Worm (Caenorhabditis elegans) whole organism, young adult: ENCODE results near the gene smut-1.
A peak's percentile ranks its signal among the peaks of the same experiment; 100 is the strongest.

Experiments
- B0261.1 ChIP-seq: sonication (generic microtip); optimal IDR thresholded peaks from 2 replicates; lab custom pipeline; 2016; ENCODE audit warnings: mild to moderate bottlenecking, missing genetic modification characterization, moderate library complexity, missing compliant biosample characterization
- D2030.7 ChIP-seq: fragments of 200-800 bp; sonication (Bioruptor generic); IDR thresholded peaks from 2 replicates; pipeline ENCODE4 v1.3.6; 2022; ENCODE audit warnings: missing genetic modification reagents, missing genetic modification characterization, missing compliant biosample characterization
- F23B12.7 ChIP-seq: sonication (generic microtip); optimal IDR thresholded peaks from 2 replicates; lab custom pipeline; 2017; ENCODE audit warnings: missing genetic modification characterization, mild to moderate bottlenecking, missing compliant biosample characterization, antibody characterized with exemption, moderate library complexity; ENCODE audit not compliant: insufficient read depth
- F33H1.4 ChIP-seq: fragments of 200-800 bp; sonication (Bioruptor generic); IDR thresholded peaks from 2 replicates; pipeline ENCODE4 v1.3.6; 2022; ENCODE audit warnings: missing genetic modification reagents, missing genetic modification characterization, missing compliant biosample characterization
- F37B4.10 ChIP-seq: fragments of 200-800 bp; sonication (Bioruptor generic); IDR thresholded peaks from 2 replicates; pipeline ENCODE4 v1.3.6; 2022; ENCODE audit warnings: missing genetic modification characterization, missing compliant biosample characterization
- T07F8.4 ChIP-seq: sonication (generic microtip); optimal IDR thresholded peaks from 2 replicates; lab custom pipeline; 2016; ENCODE audit warnings: mild to moderate bottlenecking, missing genetic modification characterization, moderate library complexity, missing compliant biosample characterization
- ZK185.1 ChIP-seq: sonication (generic microtip); optimal IDR thresholded peaks from 2 replicates; lab custom pipeline; 2016; ENCODE audit warnings: mild to moderate bottlenecking, missing genetic modification characterization, missing compliant biosample characterization; ENCODE audit not compliant: poor library complexity, severe bottlenecking
- athp-1 ChIP-seq: sonication (generic microtip); optimal IDR thresholded peaks from 2 replicates; lab custom pipeline; 2017; ENCODE audit warnings: mild to moderate bottlenecking, missing genetic modification characterization, missing compliant biosample characterization
- attf-5 ChIP-seq: fragments of 200-800 bp; sonication (Bioruptor generic); optimal IDR thresholded peaks from 2 replicates; lab custom pipeline; 2018; ENCODE audit warnings: mild to moderate bottlenecking, missing genetic modification characterization, missing compliant biosample characterization
- attf-6 ChIP-seq: fragments of 200-800 bp; sonication (Bioruptor generic); IDR thresholded peaks from 2 replicates; pipeline ENCODE4 v1.3.6; 2022; ENCODE audit warnings: missing genetic modification reagents, missing genetic modification characterization, missing compliant biosample characterization
- cebp-1 ChIP-seq, 2 experiments: fragments of 200-800 bp in 1 of 2; sonication (Bioruptor generic) in 1 of 2; sonication (generic microtip) in 1 of 2; IDR thresholded peaks in 1 of 2; optimal IDR thresholded peaks in 1 of 2; 2 replicates each; pipeline versions ENCODE4 v1.3.6 to Lab custom; 2017 to 2022; ENCODE audit warnings: missing compliant biosample characterization in 2 of 2, missing genetic modification characterization in 2 of 2, mild to moderate bottlenecking in 1 of 2, missing genetic modification reagents in 1 of 2, moderate library complexity in 1 of 2
- ceh-91 ChIP-seq: fragments of 200-800 bp; sonication (Bioruptor generic); IDR thresholded peaks from 2 replicates; pipeline ENCODE4 v1.3.6; 2022; ENCODE audit warnings: missing genetic modification reagents, missing genetic modification characterization, missing compliant biosample characterization
- chd-7 ChIP-seq: sonication (generic microtip); optimal IDR thresholded peaks from 2 replicates; lab custom pipeline; 2016; ENCODE audit warnings: mild to moderate bottlenecking, missing genetic modification characterization, moderate library complexity, missing compliant biosample characterization
- die-1 ChIP-seq: sonication (generic microtip); optimal IDR thresholded peaks from 2 replicates; lab custom pipeline; 2016; ENCODE audit warnings: missing genotype, mild to moderate bottlenecking, missing genetic modification characterization, missing compliant biosample characterization
- dox-1 ChIP-seq: fragments of 200-800 bp; sonication (Bioruptor generic); IDR thresholded peaks from 2 replicates; pipeline ENCODE4 v1.3.6; 2022; ENCODE audit warnings: missing genetic modification reagents, missing genetic modification characterization, missing compliant biosample characterization
- dpl-1 ChIP-seq: fragments of 150-350 bp; optimal IDR thresholded peaks from 2 replicates; lab custom pipeline; 2014; ENCODE audit warnings: missing biosample characterization, missing genetic modification reagents, missing genetic modification characterization
- efl-1 ChIP-seq: fragments of 150-350 bp; optimal IDR thresholded peaks from 2 replicates; lab custom pipeline; 2014; ENCODE audit warnings: missing biosample characterization, missing genetic modification reagents, missing genetic modification characterization
- hlh-12 ChIP-seq: sonication (generic microtip); optimal IDR thresholded peaks from 2 replicates; lab custom pipeline; 2016; ENCODE audit warnings: missing genetic modification characterization, missing compliant biosample characterization
- hrde-1 ChIP-seq: sonication (generic microtip); optimal IDR thresholded peaks from 2 replicates; lab custom pipeline; 2016; ENCODE audit warnings: missing genetic modification characterization, mild to moderate bottlenecking, missing compliant biosample characterization, moderate library complexity, missing genotype, missing genetic modification reagents, borderline replicate concordance
- lag-1 ChIP-seq: fragments of 200-800 bp; sonication (Bioruptor generic); IDR thresholded peaks from 2 replicates; pipeline ENCODE4 v1.3.6; 2022; ENCODE audit warnings: missing genetic modification reagents, missing genetic modification characterization, missing compliant biosample characterization
- let-526 ChIP-seq: fragments of 200-800 bp; sonication (Bioruptor generic); IDR thresholded peaks from 2 replicates; pipeline ENCODE4 v1.3.6; 2022; ENCODE audit warnings: missing genetic modification reagents, missing genetic modification characterization, missing compliant biosample characterization
- lin-35 ChIP-seq, 3 experiments: fragments of 150-350 bp in 2 of 3; sonication (generic microtip) in 1 of 3; optimal IDR thresholded peaks; 2 replicates each; lab custom pipeline; 2014 to 2018; ENCODE audit warnings: missing biosample characterization in 3 of 3, missing genetic modification characterization in 3 of 3, missing genetic modification reagents in 3 of 3
- lin-40 ChIP-seq: sonication (generic microtip); optimal IDR thresholded peaks from 2 replicates; lab custom pipeline; 2016; ENCODE audit warnings: missing genetic modification characterization, mild to moderate bottlenecking, missing compliant biosample characterization, missing genotype, missing genetic modification reagents
- lin-54 ChIP-seq: fragments of 200-800 bp; sonication (Bioruptor generic); optimal IDR thresholded peaks from 2 replicates; lab custom pipeline; 2018; ENCODE audit warnings: mild to moderate bottlenecking, missing genetic modification characterization, missing compliant biosample characterization
- lsl-1 ChIP-seq: fragments of 200-800 bp; sonication (Bioruptor generic); optimal IDR thresholded peaks from 2 replicates; lab custom pipeline; 2018; ENCODE audit warnings: mild to moderate bottlenecking, missing genetic modification characterization, moderate library complexity, missing compliant biosample characterization
- madf-6 ChIP-seq: fragments of 200-800 bp; sonication (Bioruptor generic); IDR thresholded peaks from 2 replicates; pipeline ENCODE4 v1.3.6; 2022; ENCODE audit warnings: missing genetic modification reagents, missing genetic modification characterization, missing compliant biosample characterization
- madf-8 ChIP-seq: fragments of 200-800 bp; sonication (Bioruptor generic); conservative IDR thresholded peaks from 2 replicates; pipeline ENCODE4 v1.3.6; 2022; ENCODE audit warnings: missing genetic modification reagents, missing genetic modification characterization, missing compliant biosample characterization
- mes-4 ChIP-seq: sonication (generic microtip); optimal IDR thresholded peaks from 2 replicates; lab custom pipeline; 2016; ENCODE audit warnings: missing genotype, missing genetic modification characterization, missing compliant biosample characterization
- mxl-1 ChIP-seq: sonication (generic microtip); optimal IDR thresholded peaks from 2 replicates; lab custom pipeline; 2016; ENCODE audit warnings: missing genetic modification characterization, missing compliant biosample characterization
- nfyb-1 ChIP-seq: fragments of 200-800 bp; sonication (Bioruptor generic); IDR thresholded peaks from 2 replicates; pipeline ENCODE4 v1.3.6; 2022; ENCODE audit warnings: missing genetic modification reagents, missing genetic modification characterization, missing compliant biosample characterization
- nhr-120 ChIP-seq: fragments of 200-800 bp; sonication (Bioruptor generic); IDR thresholded peaks from 2 replicates; pipeline ENCODE4 v1.3.6; 2022; ENCODE audit warnings: missing genetic modification characterization, missing compliant biosample characterization
- nhr-179 ChIP-seq: sonication (generic microtip); optimal IDR thresholded peaks from 2 replicates; lab custom pipeline; 2016; ENCODE audit warnings: mild to moderate bottlenecking, missing genetic modification characterization, missing compliant biosample characterization
- sdz-38 ChIP-seq: sonication (generic microtip); optimal IDR thresholded peaks from 2 replicates; lab custom pipeline; 2016; ENCODE audit warnings: missing genotype, missing genetic modification characterization, missing compliant biosample characterization
- ztf-25 ChIP-seq: fragments of 200-800 bp; sonication (Bioruptor generic); IDR thresholded peaks from 2 replicates; pipeline ENCODE4 v1.3.6; 2022; ENCODE audit warnings: missing genetic modification reagents, missing genetic modification characterization, missing compliant biosample characterization
- ztf-3 ChIP-seq: fragments of 200-800 bp; sonication (Bioruptor generic); optimal IDR thresholded peaks from 2 replicates; lab custom pipeline; 2018; ENCODE audit warnings: mild to moderate bottlenecking, missing genetic modification characterization, missing compliant biosample characterization

smut-1 gene

DNA sequence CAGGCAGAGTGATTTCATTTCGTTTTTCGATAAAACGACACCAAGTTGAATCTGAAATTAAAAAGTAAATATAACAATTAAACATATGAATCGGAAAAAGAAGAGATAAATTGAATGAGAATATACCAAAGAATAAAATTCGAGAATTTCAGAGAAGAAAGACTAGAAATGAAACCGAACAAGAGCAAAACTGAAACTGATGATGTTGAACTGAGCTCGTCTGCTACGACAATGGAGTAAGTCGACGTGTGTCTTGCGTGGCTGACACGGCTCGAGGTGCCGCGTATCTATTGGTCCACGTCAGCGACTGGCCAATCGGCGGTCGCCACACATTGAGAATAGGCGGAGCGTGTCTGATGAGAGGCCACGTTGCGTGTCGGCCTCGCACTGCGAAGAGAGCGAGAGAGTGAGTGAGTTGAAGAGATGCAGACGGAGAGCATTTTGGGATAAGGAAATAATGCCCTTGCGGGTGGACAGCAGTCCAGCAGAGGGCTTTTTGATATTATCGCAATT is 3.6 kb downstream of the smut-1 start, which contains the start of gene crt-1 (continued):
- TF ChIP-seq lin-40 (tag; lab: Kevin White, UChicago) = peak; percentile 92
- TF ChIP-seq cebp-1 (GFP tag; IDR thresholded peaks at IDR 0.05; lab: Robert Waterston, UW) = no peak
- TF ChIP-seq cebp-1 (tag; optimal IDR thresholded peaks at IDR 0.05; lab: Kevin White, UChicago) = peak; percentile 85
- TF ChIP-seq madf-8 = no peak
- TF ChIP-seq hrde-1 (tag; lab: Kevin White, UChicago) = no peak
- TF ChIP-seq mxl-1 (tag; lab: Kevin White, UChicago) = no peak
- TF ChIP-seq ztf-3 (GFP tag; lab: Kevin White, UChicago) = peak; percentile 50
- peak; percentile 78 for TF ChIP-seq attf-5
- TF ChIP-seq athp-1 (tag; lab: Kevin White, UChicago) = no peak
- peak; percentile 91 for TF ChIP-seq dox-1 (GFP tag; lab: Robert Waterston, UW)
- TF ChIP-seq nhr-179 (tag; lab: Kevin White, UChicago) = no peak
- TF ChIP-seq nhr-120 (GFP tag; lab: Robert Waterston, UW) = no peak
- no peak for TF ChIP-seq attf-6
- no peak for TF ChIP-seq F23B12.7 (tag; lab: Kevin White, UChicago)
- no peak for TF ChIP-seq hlh-12 (tag; lab: Kevin White, UChicago)
- peak in 1 of 3 experiments; percentile 78 for TF ChIP-seq lin-35 (GFP tag; optimal IDR thresholded peaks at IDR 0.05; lab: Kevin White, UChicago)

DNA sequence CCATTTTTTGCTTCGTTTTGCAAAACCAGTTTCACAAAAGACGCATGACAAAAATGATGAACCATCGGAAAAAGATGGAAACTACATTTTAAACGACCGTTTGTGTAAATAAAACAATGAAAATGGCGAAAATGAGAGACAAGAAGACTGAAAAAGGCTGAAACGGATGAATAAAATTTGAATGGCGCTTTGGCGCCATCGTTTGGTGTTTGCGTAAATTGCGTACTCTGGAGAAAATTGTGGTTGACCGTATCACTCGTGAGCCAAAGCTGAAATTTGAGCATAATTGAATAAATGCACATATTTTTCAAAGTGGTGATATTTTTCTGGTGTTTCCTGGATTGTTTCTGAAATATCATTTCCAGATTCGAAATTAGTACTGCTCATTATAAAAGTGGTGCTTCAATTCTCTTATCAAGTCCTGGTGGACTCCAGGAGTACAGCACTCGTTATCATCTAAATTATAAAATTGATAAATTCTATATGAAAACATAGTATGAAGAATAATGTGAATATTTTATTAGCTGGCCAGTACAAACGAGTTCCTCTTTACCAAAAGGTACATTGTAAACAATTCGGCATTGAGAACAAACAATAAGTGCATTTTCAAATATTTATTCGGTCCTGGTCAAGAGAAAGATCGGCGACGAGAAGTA is 4.5 kb downstream of the smut-1 start:
- peak; percentile 29; the same call in 1 of the 2 replicates for TF ChIP-seq madf-8
- no peak for TF ChIP-seq let-526 (GFP tag; lab: Robert Waterston, UW)
- no peak for TF ChIP-seq lin-35 (GFP tag; optimal IDR thresholded peaks at IDR 0.05; lab: Kevin White, UChicago)
- TF ChIP-seq D2030.7 (GFP tag; lab: Robert Waterston, UW) = peak; percentile 39; the same call in 1 of the 2 replicates
- peak; percentile 19 for TF ChIP-seq lin-54 (GFP tag; lab: Kevin White, UChicago)
- TF ChIP-seq efl-1 (GFP tag; lab: Kevin White, UChicago) = peak; percentile 89
- no peak for TF ChIP-seq F37B4.10 (GFP tag; lab: Robert Waterston, UW)
- TF ChIP-seq madf-6 (GFP tag; lab: Robert Waterston, UW) = peak; percentile 48; the same call in 1 of the 2 replicates
- 0 out of 2 replicates have a peak, but pooled peaks have one; percentile 18 for TF ChIP-seq ceh-91 (GFP tag; lab: Robert Waterston, UW)
- TF ChIP-seq lag-1 (GFP tag; lab: Robert Waterston, UW) = no peak
- TF ChIP-seq ZK185.1 = no peak
- TF ChIP-seq chd-7 (tag; lab: Kevin White, UChicago) = no peak
- no peak for TF ChIP-seq B0261.1 (tag; lab: Kevin White, UChicago)
- no peak for TF ChIP-seq mes-4
- no peak for TF ChIP-seq hlh-12 (tag; lab: Kevin White, UChicago)
- TF ChIP-seq lsl-1 (GFP tag; lab: Kevin White, UChicago) = peak; percentile 57
- TF ChIP-seq nfyb-1 = no peak
- TF ChIP-seq F33H1.4 (GFP tag; lab: Robert Waterston, UW) = 0 out of 2 replicates have a peak, but pooled peaks have one; percentile 19
- no peak for TF ChIP-seq ztf-25
- TF ChIP-seq sdz-38 (tag; lab: Kevin White, UChicago) = no peak
- peak; percentile 54 for TF ChIP-seq dpl-1 (GFP tag; lab: Kevin White, UChicago)

DNA sequence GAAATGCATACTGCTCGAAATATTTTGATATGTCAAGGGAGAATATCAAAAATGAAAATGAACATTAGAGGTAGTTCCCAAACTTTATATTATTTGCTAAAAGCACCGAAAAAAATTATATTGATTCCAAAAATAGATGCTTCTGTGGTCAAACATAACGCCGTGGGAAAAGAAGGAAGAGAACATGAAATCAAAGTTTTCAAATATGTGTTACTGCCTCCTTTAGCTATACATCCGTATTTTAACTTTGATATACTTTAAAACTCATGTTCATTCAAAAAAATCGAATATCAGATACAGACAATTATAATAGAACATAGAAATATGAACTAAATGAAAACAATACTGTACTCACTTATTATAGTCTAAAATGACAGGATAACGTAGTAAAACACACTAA is 6.5 kb downstream of the smut-1 start, which contains the start of gene Y38A10A.11:
TSS of gene Y38A10A.11 (minus strand) at position 101 of the 400 bp plus-strand sequence.
- TF ChIP-seq die-1 (tag; lab: Kevin White, UChicago) (no peak), B0261.1 (tag; lab: Kevin White, UChicago) (no peak), mxl-1 (tag; lab: Kevin White, UChicago) (no peak), T07F8.4 (tag; lab: Kevin White, UChicago) (no peak), attf-6 (no peak), efl-1 (GFP tag; lab: Kevin White, UChicago) (no peak), lin-54 (GFP tag; lab: Kevin White, UChicago) (no peak)
